Worm (Caenorhabditis elegans): ENCODE measurements around the gene C26F1.3.

Gene C26F1.3

DNA sequence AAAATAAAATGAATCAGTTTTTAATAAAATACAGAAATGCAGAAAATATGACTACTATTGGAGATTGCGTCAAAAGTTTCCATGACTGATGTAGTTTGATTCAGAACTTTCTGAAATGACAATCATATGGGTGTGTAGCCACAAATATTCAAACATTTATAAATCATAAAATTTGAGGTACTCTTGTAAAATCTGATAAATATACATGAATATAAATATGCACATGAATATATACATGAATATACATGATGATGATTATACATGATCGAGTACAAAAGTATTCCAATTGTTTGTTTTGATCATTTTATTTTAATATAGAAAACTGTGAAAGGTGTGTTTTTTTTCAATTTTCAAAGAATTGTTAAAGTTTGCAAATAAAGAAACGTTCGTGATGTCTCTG lies 22.5 kb upstream of the C26F1.3 start, which contains the start of gene T05B11.4:
Gene T05B11.4 (minus strand): TSS at position 101 of the 400 bp plus-strand sequence.
- TF ChIP-seq egl-5 (tag; optimal IDR thresholded peaks at IDR 0.05) (no peak), ceh-16 (tag; optimal IDR thresholded peaks at IDR 0.05) (no peak), fkh-10 (GFP tag; optimal IDR thresholded peaks at IDR 0.05) (no peak), ama-1 (optimal IDR thresholded peaks at IDR 0.05) (no peak)

DNA sequence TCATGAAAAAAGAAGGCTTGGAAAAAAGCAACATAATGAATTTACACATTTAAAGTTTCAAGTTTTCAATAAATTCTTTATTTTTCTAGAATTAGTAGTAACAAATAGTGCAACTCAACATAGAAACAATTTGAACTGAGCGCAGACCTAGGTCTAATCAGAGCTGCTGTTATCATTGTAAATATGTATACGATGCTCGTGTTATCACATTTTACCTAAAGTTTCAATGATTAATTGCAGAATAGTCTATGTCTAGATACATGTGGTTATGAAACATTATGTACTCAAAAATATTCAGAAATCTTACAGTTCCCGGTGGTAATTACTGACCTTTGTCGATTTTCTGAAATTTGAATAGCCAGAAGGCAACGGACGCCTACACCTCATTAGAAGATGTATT lies 21.1 kb upstream of the C26F1.3 start:
- TF ChIP-seq pqm-1 (tag; optimal IDR thresholded peaks at IDR 0.05) (peak; percentile 31), eor-1 (tag; optimal IDR thresholded peaks at IDR 0.05) (no peak), elt-2 (tag; optimal IDR thresholded peaks at IDR 0.05) (peak; percentile 43)

DNA sequence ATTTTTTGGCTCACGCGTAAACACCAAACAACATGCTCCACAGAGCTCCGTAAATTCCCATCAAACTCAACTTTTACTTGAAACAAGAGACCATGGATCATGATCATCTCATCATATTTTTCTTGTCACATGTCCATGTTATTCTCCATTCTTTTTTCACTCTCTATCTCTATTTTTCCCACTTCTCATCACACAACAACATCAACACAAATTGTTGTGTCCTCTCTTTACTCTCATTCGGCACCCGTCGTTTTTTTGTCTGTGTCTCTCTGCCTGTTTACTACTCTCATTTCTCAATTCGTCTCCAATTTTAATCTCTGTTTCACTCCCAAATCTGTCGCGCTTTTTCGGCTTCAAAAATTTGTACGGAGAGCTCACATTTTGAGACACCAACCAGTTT lies 17.8 kb upstream of the C26F1.3 start:
- TF ChIP-seq nhr-67 (tag; optimal IDR thresholded peaks at IDR 0.05) (no peak), ztf-4 (tag; optimal IDR thresholded peaks at IDR 0.05) (no peak), hmg-11 (tag; optimal IDR thresholded peaks at IDR 0.05) (peak; percentile 42), pqm-1 (tag; optimal IDR thresholded peaks at IDR 0.05) (no peak), nhr-11 (tag; optimal IDR thresholded peaks at IDR 0.05) (no peak), ceh-82 (tag; optimal IDR thresholded peaks at IDR 0.05) (no peak), mdl-1 (tag; optimal IDR thresholded peaks at IDR 0.05) (peak; percentile 73), ama-1 (optimal IDR thresholded peaks at IDR 0.05) (no peak), skn-1 (tag; optimal IDR thresholded peaks at IDR 0.05) (no peak), R02D3.7 (tag; optimal IDR thresholded peaks at IDR 0.05) (no peak), ceh-28 (tag; optimal IDR thresholded peaks at IDR 0.05) (no peak), fkh-2 (tag; optimal IDR thresholded peaks at IDR 0.05) (no peak), egl-27 (tag; optimal IDR thresholded peaks at IDR 0.05) (no peak), ZK546.5 (tag; optimal IDR thresholded peaks at IDR 0.05) (no peak), tbx-2 (tag; optimal IDR thresholded peaks at IDR 0.05) (no peak), elt-3 (tag; optimal IDR thresholded peaks at IDR 0.05) (no peak), eor-1 (tag; optimal IDR thresholded peaks at IDR 0.05) (no peak), zag-1 (tag; optimal IDR thresholded peaks at IDR 0.05) (no peak), unc-62 (GFP tag; optimal IDR thresholded peaks at IDR 0.05) (peak; percentile 67), nhr-25 (tag; optimal IDR thresholded peaks at IDR 0.05) (no peak), unc-39 (tag; optimal IDR thresholded peaks at IDR 0.05) (no peak), pha-4 (tag; optimal IDR thresholded peaks at IDR 0.05) (peak; percentile 61), nhr-43 (tag; optimal IDR thresholded peaks at IDR 0.05; ENCODE audit: poor library complexity, severe bottlenecking) (no peak), nhr-76 (tag; optimal IDR thresholded peaks at IDR 0.05) (no peak), snpc-4 (tag; optimal IDR thresholded peaks at IDR 0.05) (peak; percentile 46), fos-1 (tag; optimal IDR thresholded peaks at IDR 0.05) (no peak), egl-5 (tag; optimal IDR thresholded peaks at IDR 0.05) (peak; percentile 79), elt-2 (tag; optimal IDR thresholded peaks at IDR 0.05) (no peak), fkh-10 (GFP tag; optimal IDR thresholded peaks at IDR 0.05) (peak; percentile 38), lsy-12 (tag; optimal IDR thresholded peaks at IDR 0.05) (no peak), ceh-16 (tag; optimal IDR thresholded peaks at IDR 0.05) (no peak), mml-1 (tag; optimal IDR thresholded peaks at IDR 0.05) (no peak), ceh-9 (tag; optimal IDR thresholded peaks at IDR 0.05) (no peak), nfya-1 (tag; optimal IDR thresholded peaks at IDR 0.05; ENCODE audit: insufficient read depth) (peak; percentile 57), nhr-77 (tag; optimal IDR thresholded peaks at IDR 0.05) (no peak), lin-15B (tag; optimal IDR thresholded peaks at IDR 0.05) (peak; percentile 23), nhr-12 (tag; optimal IDR thresholded peaks at IDR 0.05) (no peak), daf-12 (tag; optimal IDR thresholded peaks at IDR 0.05) (no peak), ztf-11 (tag; optimal IDR thresholded peaks at IDR 0.05) (no peak), jun-1 (tag; optimal IDR thresholded peaks at IDR 0.05) (no peak), elt-1 (tag; optimal IDR thresholded peaks at IDR 0.05) (peak; percentile 30), nhr-23 (tag; optimal IDR thresholded peaks at IDR 0.05) (peak; percentile 31), nhr-237 (tag; optimal IDR thresholded peaks at IDR 0.05) (no peak), nhr-28 (tag; optimal IDR thresholded peaks at IDR 0.05) (no peak), lin-39 (tag; optimal IDR thresholded peaks at IDR 0.05) (peak; percentile 46), sea-2 (GFP tag; optimal IDR thresholded peaks at IDR 0.05) (no peak), aly-2 (tag; optimal IDR thresholded peaks at IDR 0.05) (no peak)

Measured in whole organism, L3 larva.